Fruit fly (Drosophila melanogaster): ENCODE results near the gene CG6766.

DNA sequence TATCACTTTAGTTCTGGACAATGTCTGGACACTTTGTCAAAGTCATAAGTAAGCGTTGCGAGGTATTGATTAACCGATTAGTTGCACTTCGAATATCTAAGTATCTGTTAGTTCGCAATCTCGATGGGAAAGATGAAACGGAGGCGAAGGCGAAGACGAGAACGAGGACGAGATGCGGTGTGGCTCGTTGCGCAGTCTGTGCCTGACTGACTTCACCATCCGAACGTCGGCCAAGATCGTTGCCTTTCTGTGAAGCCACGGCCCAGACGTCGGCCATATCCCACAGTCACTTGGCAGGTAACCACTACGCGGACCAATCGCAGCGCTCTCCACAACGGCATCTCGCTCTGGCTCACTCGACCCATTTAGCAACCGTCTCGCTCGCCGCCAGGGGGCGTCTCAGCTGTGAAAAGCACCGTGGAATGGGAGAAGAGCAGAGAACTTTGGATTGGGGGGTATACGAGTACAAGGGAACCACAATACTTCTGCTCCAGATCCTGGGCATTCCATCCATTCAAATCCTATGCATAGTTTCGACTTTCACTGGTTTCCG lies 45.2 kb upstream of the CG6766 start, which contains the start of gene prd:
- TF ChIP-seq CG9948 (tag; optimal IDR thresholded peaks at IDR 0.05) (no peak), CG12605 (GFP tag; IDR thresholded peaks at IDR 0.05) (no peak), CG8301 (tag; optimal IDR thresholded peaks at IDR 0.05) (no peak), Ets98B (GFP tag; IDR thresholded peaks at IDR 0.05) (no peak)
